Worm (Caenorhabditis elegans): ENCODE data around the gene klf-2.
A peak's percentile ranks its signal among the peaks of the same experiment; 100 is the strongest.

Gene klf-2

ce11 chrV:20710642-20711041, 25.2 kb downstream of the klf-2 start:
- TF ChIP-seq ceh-58 (GFP tag; IDR thresholded peaks at IDR 0.05), result no peak
- no peak for TF ChIP-seq cebp-1 (GFP tag; IDR thresholded peaks at IDR 0.05)
- TF ChIP-seq cebp-1 (tag; optimal IDR thresholded peaks at IDR 0.05), result peak; percentile 14
- peak; percentile 16 for TF ChIP-seq K12H6.12 (tag; optimal IDR thresholded peaks at IDR 0.05)
- TF ChIP-seq snpc-1.1 (tag; optimal IDR thresholded peaks at IDR 0.05; ENCODE audit: insufficient read depth), result no peak
- TF ChIP-seq ekl-4 (GFP tag; IDR thresholded peaks at IDR 0.05), result no peak
- TF ChIP-seq hmg-20 (GFP tag; IDR thresholded peaks at IDR 0.05), result no peak

- TF ChIP-seq hmg-20 (GFP tag; IDR thresholded peaks at IDR 0.05), result no peak
- TF ChIP-seq nhr-179 (tag; optimal IDR thresholded peaks at IDR 0.05), result no peak
- 0 out of 2 replicates have a peak, but pooled peaks have one; percentile 15 for TF ChIP-seq lir-1 (GFP tag; conservative IDR thresholded peaks at IDR 0.05)
- TF ChIP-seq hmg-1.2 (GFP tag; IDR thresholded peaks at IDR 0.05), result peak; percentile 19; the same call in 1 of the 2 replicates
- 0 out of 2 replicates have a peak, but pooled peaks have one; percentile 27 for TF ChIP-seq C06A6.2 (GFP tag; conservative IDR thresholded peaks at IDR 0.05)
- TF ChIP-seq die-1 (tag; optimal IDR thresholded peaks at IDR 0.05), result no peak
- no peak for TF ChIP-seq F23B12.7 (tag; optimal IDR thresholded peaks at IDR 0.05; ENCODE audit: insufficient read depth)
- no peak for TF ChIP-seq Y53G8AR.9 (GFP tag; conservative IDR thresholded peaks at IDR 0.05)
- no peak for TF ChIP-seq nhr-120 (GFP tag; IDR thresholded peaks at IDR 0.05)
- no peak for TF ChIP-seq D2030.7 (GFP tag; IDR thresholded peaks at IDR 0.05)
- no peak for TF ChIP-seq T26A5.8 (tag; optimal IDR thresholded peaks at IDR 0.05)
- TF ChIP-seq cebp-1 (GFP tag; IDR thresholded peaks at IDR 0.05), result peak; percentile 81
- peak; percentile 93 for TF ChIP-seq cebp-1 (tag; optimal IDR thresholded peaks at IDR 0.05)
These were observed 26.2 kb downstream of the klf-2 start for ce11 chrV:20711733-20712132.

- TF ChIP-seq somi-1 (GFP tag; optimal IDR thresholded peaks at IDR 0.05), result no peak
- no peak for TF ChIP-seq ztf-28 (GFP tag; IDR thresholded peaks at IDR 0.05)
- no peak for TF ChIP-seq unc-130 (GFP tag; optimal IDR thresholded peaks at IDR 0.05)
- 0 out of 2 replicates have a peak, but pooled peaks have one; percentile 19 for TF ChIP-seq cebp-1 (GFP tag; IDR thresholded peaks at IDR 0.05)
- no peak for TF ChIP-seq cebp-1 (tag; optimal IDR thresholded peaks at IDR 0.05)
- peak; percentile 25 for TF ChIP-seq ama-1 (optimal IDR thresholded peaks at IDR 0.05)
- TF ChIP-seq ama-1 (GFP tag; optimal IDR thresholded peaks at IDR 0.05), result no peak
- TF ChIP-seq snpc-4 (GFP tag; optimal IDR thresholded peaks at IDR 0.05), result no peak
- TF ChIP-seq snpc-4 (tag; optimal IDR thresholded peaks at IDR 0.05), result peak in 1 of 4 experiments; percentile 6
- TF ChIP-seq ztf-22 (GFP tag; optimal IDR thresholded peaks at IDR 0.05), result peak; percentile 57
- no peak for TF ChIP-seq dpl-1 (GFP tag; optimal IDR thresholded peaks at IDR 0.05)
- peak; percentile 29 for TF ChIP-seq tlf-1 (GFP tag; optimal IDR thresholded peaks at IDR 0.05)
- 0 out of 2 replicates have a peak, but pooled peaks have one; percentile 60 for TF ChIP-seq let-526 (GFP tag; IDR thresholded peaks at IDR 0.05)
- TF ChIP-seq lin-40 (tag; optimal IDR thresholded peaks at IDR 0.05), result peak; percentile 43
- no peak for TF ChIP-seq ccch-3 (GFP tag; optimal IDR thresholded peaks at IDR 0.05)
- no peak for TF ChIP-seq xnd-1 (tag; optimal IDR thresholded peaks at IDR 0.05)
- 0 out of 2 replicates have a peak, but pooled peaks have one; percentile 12 for TF ChIP-seq lir-1 (GFP tag; conservative IDR thresholded peaks at IDR 0.05)
- peak; percentile 81 for TF ChIP-seq pha-4 (tag; optimal IDR thresholded peaks at IDR 0.05)
- 0 out of 2 replicates have a peak, but pooled peaks have one; percentile 7 for TF ChIP-seq pbrm-1 (GFP tag; IDR thresholded peaks at IDR 0.05)
- no peak for TF ChIP-seq ztf-6 (GFP tag; IDR thresholded peaks at IDR 0.05)
- no peak for TF ChIP-seq ztf-18 (tag; optimal IDR thresholded peaks at IDR 0.05)
- TF ChIP-seq snpc-3.4 (tag; optimal IDR thresholded peaks at IDR 0.05), result no peak
- TF ChIP-seq egl-44 (GFP tag; IDR thresholded peaks at IDR 0.05), result peak; percentile 57; the same call in 1 of the 2 replicates
- TF ChIP-seq mel-28 (tag; optimal IDR thresholded peaks at IDR 0.05; ENCODE audit: borderline replicate concordance), result no peak
- TF ChIP-seq unc-62 (GFP tag; optimal IDR thresholded peaks at IDR 0.05), result peak; percentile 5
- TF ChIP-seq tbp1 (GFP tag; optimal IDR thresholded peaks at IDR 0.05), result peak; percentile 51
- peak in 1 of 2 experiments; percentile 11 for TF ChIP-seq let-607 (tag; optimal IDR thresholded peaks at IDR 0.05)
- peak; percentile 9; the same call in 1 of the 2 replicates for TF ChIP-seq hmg-1.2 (GFP tag; IDR thresholded peaks at IDR 0.05)
- peak; percentile 66 for TF ChIP-seq F23B12.7 (tag; optimal IDR thresholded peaks at IDR 0.05; ENCODE audit: insufficient read depth)
- TF ChIP-seq nhr-80 (tag; optimal IDR thresholded peaks at IDR 0.05), result peak; percentile 73
- TF ChIP-seq Y95B8A.8 (GFP tag; IDR thresholded peaks at IDR 0.05), result peak; percentile 12; the same call in 1 of the 2 replicates
These were observed 27.0 kb downstream of the klf-2 start for ce11 chrV:20712318-20712993.
